Worm (Caenorhabditis elegans) whole organism, young adult: ENCODE data around the gene ZK1058.3.

ENCODE experiments used
- C06A6.2 ChIP-seq: fragments of 200-800 bp; sonication (Bioruptor generic); conservative IDR thresholded peaks from 2 replicates; pipeline ENCODE4 v1.3.6; 2022; ENCODE audit warnings: missing genetic modification characterization, missing compliant biosample characterization
- C17E4.6 ChIP-seq: fragments of 200-800 bp; sonication (Bioruptor generic); IDR thresholded peaks from 2 replicates; pipeline ENCODE4 v1.3.6; 2022; ENCODE audit warnings: missing genetic modification reagents, missing genetic modification characterization, missing compliant biosample characterization
- F37B4.10 ChIP-seq: fragments of 200-800 bp; sonication (Bioruptor generic); IDR thresholded peaks from 2 replicates; pipeline ENCODE4 v1.3.6; 2022; ENCODE audit warnings: missing genetic modification characterization, missing compliant biosample characterization
- F55B11.4 ChIP-seq: sonication (generic microtip); optimal IDR thresholded peaks from 2 replicates; lab custom pipeline; 2016; ENCODE audit warnings: missing compliant biosample characterization, missing genetic modification characterization, borderline replicate concordance; ENCODE audit not compliant: insufficient read depth
- F57A8.1 ChIP-seq: fragments of 200-800 bp; sonication (Bioruptor generic); optimal IDR thresholded peaks from 2 replicates; lab custom pipeline; 2018; ENCODE audit warnings: mild to moderate bottlenecking, missing genetic modification characterization, moderate library complexity, missing compliant biosample characterization
- K11D2.4 ChIP-seq: fragments of 200-800 bp; sonication (Bioruptor generic); IDR thresholded peaks from 2 replicates; pipeline ENCODE4 v1.3.6; 2022; ENCODE audit warnings: missing genetic modification reagents, missing genetic modification characterization, missing compliant biosample characterization
- K12H6.12 ChIP-seq: fragments of 200-800 bp; sonication (Bioruptor generic); optimal IDR thresholded peaks from 2 replicates; lab custom pipeline; 2018; ENCODE audit warnings: mild to moderate bottlenecking, missing genetic modification characterization, missing compliant biosample characterization
- Y56A3A.18 ChIP-seq: fragments of 200-800 bp; sonication (Bioruptor generic); IDR thresholded peaks from 2 replicates; pipeline ENCODE4 v1.3.6; 2022; ENCODE audit warnings: missing genetic modification reagents, missing genetic modification characterization, missing compliant biosample characterization
- Y95B8A.8 ChIP-seq: fragments of 200-800 bp; sonication (Bioruptor generic); IDR thresholded peaks from 2 replicates; pipeline ENCODE4 v1.3.6; 2022; ENCODE audit warnings: missing genetic modification reagents, missing genetic modification characterization, missing compliant biosample characterization
- ama-1 ChIP-seq, 3 experiments: fragments of 150-350 bp in 1 of 3; sonication (generic microtip) in 2 of 3; optimal IDR thresholded peaks; 2 replicates each; lab custom pipeline; 2014 to 2018; ENCODE audit warnings: missing biosample characterization in 2 of 3, missing genetic modification characterization in 2 of 3, missing genetic modification reagents in 2 of 3
- attf-5 ChIP-seq: fragments of 200-800 bp; sonication (Bioruptor generic); optimal IDR thresholded peaks from 2 replicates; lab custom pipeline; 2018; ENCODE audit warnings: mild to moderate bottlenecking, missing genetic modification characterization, missing compliant biosample characterization
- attf-6 ChIP-seq: fragments of 200-800 bp; sonication (Bioruptor generic); IDR thresholded peaks from 2 replicates; pipeline ENCODE4 v1.3.6; 2022; ENCODE audit warnings: missing genetic modification reagents, missing genetic modification characterization, missing compliant biosample characterization
- cebp-1 ChIP-seq, 2 experiments: fragments of 200-800 bp in 1 of 2; sonication (Bioruptor generic) in 1 of 2; sonication (generic microtip) in 1 of 2; IDR thresholded peaks in 1 of 2; optimal IDR thresholded peaks in 1 of 2; 2 replicates each; pipeline versions ENCODE4 v1.3.6 to Lab custom; 2017 to 2022; ENCODE audit warnings: missing compliant biosample characterization in 2 of 2, missing genetic modification characterization in 2 of 2, mild to moderate bottlenecking in 1 of 2, missing genetic modification reagents in 1 of 2, moderate library complexity in 1 of 2
- ceh-58 ChIP-seq: fragments of 200-800 bp; sonication (Bioruptor generic); IDR thresholded peaks from 2 replicates; pipeline ENCODE4 v1.3.6; 2022; ENCODE audit warnings: missing genetic modification characterization, missing compliant biosample characterization
- die-1 ChIP-seq: sonication (generic microtip); optimal IDR thresholded peaks from 2 replicates; lab custom pipeline; 2016; ENCODE audit warnings: missing genotype, mild to moderate bottlenecking, missing genetic modification characterization, missing compliant biosample characterization
- ets-4 ChIP-seq: fragments of 200-800 bp; sonication (Bioruptor generic); optimal IDR thresholded peaks from 2 replicates; lab custom pipeline; 2018; ENCODE audit warnings: mild to moderate bottlenecking, missing genetic modification characterization, missing compliant biosample characterization
- fkh-3 ChIP-seq: sonication (generic microtip); optimal IDR thresholded peaks from 2 replicates; lab custom pipeline; 2016; ENCODE audit warnings: mild to moderate bottlenecking, missing genetic modification characterization, missing compliant biosample characterization
- hmg-1.2 ChIP-seq: fragments of 200-800 bp; sonication (Bioruptor generic); IDR thresholded peaks from 2 replicates; pipeline ENCODE4 v1.3.6; 2022; ENCODE audit warnings: missing genetic modification reagents, missing genetic modification characterization, missing compliant biosample characterization
- let-607 ChIP-seq, 2 experiments: fragments of 200-800 bp in 1 of 2; sonication (Bioruptor generic) in 1 of 2; sonication (generic microtip) in 1 of 2; optimal IDR thresholded peaks; 2 replicates each; lab custom pipeline; 2016 to 2018; ENCODE audit warnings: mild to moderate bottlenecking in 2 of 2, missing compliant biosample characterization in 2 of 2, missing genetic modification characterization in 2 of 2, moderate library complexity in 2 of 2, missing genotype in 1 of 2
- lin-35 ChIP-seq, 3 experiments: fragments of 150-350 bp in 2 of 3; sonication (generic microtip) in 1 of 3; optimal IDR thresholded peaks; 2 replicates each; lab custom pipeline; 2014 to 2018; ENCODE audit warnings: missing biosample characterization in 3 of 3, missing genetic modification characterization in 3 of 3, missing genetic modification reagents in 3 of 3
- lin-40 ChIP-seq: sonication (generic microtip); optimal IDR thresholded peaks from 2 replicates; lab custom pipeline; 2016; ENCODE audit warnings: missing genetic modification characterization, mild to moderate bottlenecking, missing compliant biosample characterization, missing genotype, missing genetic modification reagents
- lir-1 ChIP-seq: fragments of 200-800 bp; sonication (Bioruptor generic); conservative IDR thresholded peaks from 2 replicates; pipeline ENCODE4 v1.3.6; 2022; ENCODE audit warnings: missing genetic modification reagents, missing genetic modification characterization, missing compliant biosample characterization
- lsl-1 ChIP-seq: fragments of 200-800 bp; sonication (Bioruptor generic); optimal IDR thresholded peaks from 2 replicates; lab custom pipeline; 2018; ENCODE audit warnings: mild to moderate bottlenecking, missing genetic modification characterization, moderate library complexity, missing compliant biosample characterization
- madf-3 ChIP-seq: fragments of 200-800 bp; sonication (Bioruptor generic); IDR thresholded peaks from 2 replicates; pipeline ENCODE4 v1.3.6; 2022; ENCODE audit warnings: missing genetic modification reagents, missing genetic modification characterization, missing compliant biosample characterization
- nfya-2 ChIP-seq: fragments of 200-800 bp; sonication (Bioruptor generic); IDR thresholded peaks from 2 replicates; pipeline ENCODE4 v1.3.6; 2022; ENCODE audit warnings: missing genetic modification reagents, missing genetic modification characterization, missing compliant biosample characterization
- pbrm-1 ChIP-seq: fragments of 200-800 bp; sonication (Bioruptor generic); IDR thresholded peaks from 2 replicates; pipeline ENCODE4 v1.3.6; 2022; ENCODE audit warnings: missing genetic modification reagents, missing genetic modification characterization, missing compliant biosample characterization
- somi-1 ChIP-seq: fragments of 200-800 bp; sonication (Bioruptor generic); optimal IDR thresholded peaks from 2 replicates; lab custom pipeline; 2018; ENCODE audit warnings: mild to moderate bottlenecking, missing genetic modification characterization, missing compliant biosample characterization
- unc-62 ChIP-seq: fragments of 150-350 bp; optimal IDR thresholded peaks from 2 replicates; lab custom pipeline; 2014; ENCODE audit warnings: missing biosample characterization, missing genetic modification reagents, missing genetic modification characterization
- zfh-2 ChIP-seq: fragments of 200-800 bp; sonication (Bioruptor generic); conservative IDR thresholded peaks from 2 replicates; pipeline ENCODE4 v1.3.6; 2022; ENCODE audit warnings: missing genetic modification reagents, missing genetic modification characterization, missing compliant biosample characterization
- ztf-22 ChIP-seq: fragments of 200-800 bp; sonication (Bioruptor generic); optimal IDR thresholded peaks from 2 replicates; lab custom pipeline; 2018; ENCODE audit warnings: mild to moderate bottlenecking, missing genetic modification characterization, moderate library complexity, missing compliant biosample characterization
- ztf-28 ChIP-seq: fragments of 200-800 bp; sonication (Bioruptor generic); IDR thresholded peaks from 2 replicates; pipeline ENCODE4 v1.3.6; 2022; ENCODE audit warnings: missing genetic modification reagents, missing genetic modification characterization, missing compliant biosample characterization
- ztf-3 ChIP-seq: fragments of 200-800 bp; sonication (Bioruptor generic); optimal IDR thresholded peaks from 2 replicates; lab custom pipeline; 2018; ENCODE audit warnings: mild to moderate bottlenecking, missing genetic modification characterization, missing compliant biosample characterization

The ZK1058.3 gene

DNA sequence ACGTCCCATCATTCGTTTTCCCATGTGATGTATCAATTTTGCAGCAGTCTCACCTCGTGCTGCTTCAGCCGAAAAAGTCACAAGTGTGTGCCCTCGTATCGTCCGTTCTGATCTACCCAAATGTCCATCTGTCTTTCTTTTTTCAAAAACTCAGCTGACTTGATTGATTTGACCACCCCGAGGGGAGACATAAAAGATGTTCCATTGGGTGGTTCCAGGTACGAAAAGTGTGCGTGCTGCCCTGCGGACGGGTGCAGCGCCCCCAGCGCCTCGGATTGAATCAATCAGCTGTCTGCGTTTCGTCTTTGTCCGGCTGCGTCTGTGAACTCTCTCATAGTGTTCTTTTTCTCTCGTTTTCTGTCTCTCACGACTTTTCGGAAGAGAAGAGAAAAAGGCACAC is 34.6 kb downstream of the ZK1058.3 start (continued):
- peak; percentile 25 for TF ChIP-seq K12H6.12 (tag; lab: Kevin White, UChicago)
- TF ChIP-seq cebp-1 (GFP tag; IDR thresholded peaks at IDR 0.05; lab: Robert Waterston, UW), result peak; percentile 57; the same call in 1 of the 2 replicates
- peak; percentile 81 for TF ChIP-seq cebp-1 (tag; optimal IDR thresholded peaks at IDR 0.05; lab: Kevin White, UChicago)
- TF ChIP-seq K11D2.4 (GFP tag; lab: Robert Waterston, UW), result 0 out of 2 replicates have a peak, but pooled peaks have one; percentile 60
- TF ChIP-seq, all 124 proteins: peak for 16

DNA sequence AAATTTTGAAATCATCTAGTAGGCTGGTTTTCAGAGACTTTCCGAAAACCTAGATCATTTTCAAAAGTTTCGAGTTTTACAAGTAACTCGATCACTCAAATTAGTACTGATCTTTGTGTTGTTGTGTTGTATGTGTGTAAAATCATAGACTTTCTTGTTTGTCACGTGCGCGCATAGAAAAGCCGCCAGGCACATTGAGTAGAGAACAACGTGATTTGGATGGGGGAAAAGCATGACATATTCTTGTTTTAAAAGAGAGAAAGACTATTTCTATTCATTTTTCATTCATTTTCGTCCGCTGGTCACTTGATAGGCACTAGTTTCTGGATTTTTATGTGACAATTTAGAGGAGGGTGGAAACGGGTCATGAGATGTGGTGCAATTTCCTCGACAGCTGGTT is 35.6 kb downstream of the ZK1058.3 start:
- TF ChIP-seq C06A6.2 (0 out of 2 replicates have a peak, but pooled peaks have one; percentile 11), ama-1 (optimal IDR thresholded peaks at IDR 0.05; lab: Kevin White, UChicago) (peak; percentile 23), ama-1 (GFP tag; optimal IDR thresholded peaks at IDR 0.05; lab: Kevin White, UChicago) (no peak), ceh-58 (GFP tag; lab: Robert Waterston, UW) (no peak), F57A8.1 (GFP tag; lab: Kevin White, UChicago) (no peak), somi-1 (GFP tag; lab: Kevin White, UChicago) (peak; percentile 49), hmg-1.2 (no peak), Y95B8A.8 (GFP tag; lab: Robert Waterston, UW) (no peak), cebp-1 (GFP tag; IDR thresholded peaks at IDR 0.05; lab: Robert Waterston, UW) (no peak), cebp-1 (tag; optimal IDR thresholded peaks at IDR 0.05; lab: Kevin White, UChicago) (peak; percentile 36), let-607 (tag; optimal IDR thresholded peaks at IDR 0.05; lab: Kevin White, UChicago) (no peak), K11D2.4 (GFP tag; lab: Robert Waterston, UW) (no peak), madf-3 (GFP tag; lab: Robert Waterston, UW) (no peak), ztf-28 (GFP tag; lab: Robert Waterston, UW) (no peak)

- TF ChIP-seq F57A8.1 (GFP tag; lab: Kevin White, UChicago) (no peak), Y56A3A.18 (GFP tag; lab: Robert Waterston, UW) (no peak), pbrm-1 (no peak), ztf-3 (GFP tag; lab: Kevin White, UChicago) (no peak)
- TF ChIP-seq, all 124 proteins: peak for 0
Observed at ce11 chrIII:3954828-3955227, 36.2 kb downstream of the ZK1058.3 start.

DNA sequence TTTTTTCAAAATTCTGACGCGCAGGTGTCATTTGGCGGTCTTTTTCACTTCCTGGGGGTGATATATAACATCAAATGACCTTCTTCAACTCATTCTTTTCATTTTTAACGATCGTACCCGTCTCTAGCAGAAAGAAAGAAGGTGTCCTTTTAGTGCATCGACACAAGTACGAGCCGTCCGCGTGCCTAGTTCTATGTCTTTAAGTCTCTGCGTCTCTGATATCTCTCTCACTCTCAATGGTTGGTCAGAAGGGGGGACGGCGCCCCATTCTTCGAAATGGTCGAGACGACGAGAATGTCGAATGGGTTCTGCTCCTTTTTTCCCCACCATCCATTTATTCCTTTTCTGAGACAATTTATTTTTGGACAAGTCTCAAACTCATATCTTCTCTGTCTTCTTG is 37.0 kb downstream of the ZK1058.3 start:
- TF ChIP-seq unc-62 (no peak), attf-6 (no peak), ztf-22 (GFP tag; lab: Kevin White, UChicago) (no peak), lir-1 (GFP tag; lab: Robert Waterston, UW) (no peak), F37B4.10 (no peak), nfya-2 (GFP tag; lab: Robert Waterston, UW) (no peak), lin-40 (tag; lab: Kevin White, UChicago) (no peak), ama-1 (optimal IDR thresholded peaks at IDR 0.05; lab: Kevin White, UChicago) (no peak), ama-1 (GFP tag; optimal IDR thresholded peaks at IDR 0.05; lab: Kevin White, UChicago) (no peak), madf-3 (GFP tag; lab: Robert Waterston, UW) (no peak), ztf-28 (GFP tag; lab: Robert Waterston, UW) (0 out of 2 replicates have a peak, but pooled peaks have one; percentile 24), attf-5 (GFP tag; lab: Kevin White, UChicago) (no peak), die-1 (tag; lab: Kevin White, UChicago) (no peak), F55B11.4 (tag; lab: Kevin White, UChicago) (no peak), C17E4.6 (GFP tag; lab: Robert Waterston, UW) (no peak), lin-35 (GFP tag; optimal IDR thresholded peaks at IDR 0.05; lab: Kevin White, UChicago) (no peak), hmg-1.2 (peak; percentile 63; the same call in 1 of the 2 replicates), fkh-3 (no peak), Y95B8A.8 (GFP tag; lab: Robert Waterston, UW) (0 out of 2 replicates have a peak, but pooled peaks have one; percentile 13)

DNA sequence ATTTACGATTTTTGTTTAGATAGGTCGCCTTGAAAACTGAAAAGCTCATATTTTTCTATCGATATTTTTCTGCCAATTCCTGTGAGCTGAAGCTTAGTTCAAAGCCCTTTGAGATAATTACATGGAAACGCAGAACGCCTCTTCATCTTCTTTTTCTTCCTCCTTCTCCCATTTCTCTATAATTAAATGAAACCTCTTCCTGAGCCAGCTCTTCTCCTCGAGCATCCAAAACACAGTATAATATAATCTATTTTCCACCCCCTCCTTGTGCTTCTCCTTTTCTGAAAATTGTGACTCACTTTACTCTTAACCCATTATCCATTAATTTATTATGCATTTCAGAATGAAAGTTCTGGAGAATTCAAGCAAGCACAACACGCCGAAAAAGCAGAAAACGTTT is 37.6 kb downstream of the ZK1058.3 start, which contains the start of gene F37A8.5:
Gene F37A8.5 (plus strand): TSS at position 332 of the 400 bp plus-strand sequence.
- no peak for TF ChIP-seq ets-4 (GFP tag; lab: Kevin White, UChicago)
- no peak for TF ChIP-seq lsl-1 (GFP tag; lab: Kevin White, UChicago)
- TF ChIP-seq zfh-2, result no peak
- no peak for TF ChIP-seq unc-62
